Worm (Caenorhabditis elegans) whole organism, mixed stage, embryonic: ENCODE measurements around the gene F10C5.3.
"Not testable (repeated sequence)": the region's sequence is repeated elsewhere in the genome, so short reads cannot be mapped to it uniquely, and the experiment has no call there.

Source experiments
- cnd-1 ChIP-seq: fragments of 200-800 bp; sonication (Bioruptor generic); optimal IDR thresholded peaks from 2 replicates; lab custom pipeline; 2018; ENCODE audit warnings: mild to moderate bottlenecking, missing genetic modification characterization, missing compliant biosample characterization
- pha-4 ChIP-seq: fragments of 150-350 bp; optimal IDR thresholded peaks from 2 replicates; lab custom pipeline; 2018; ENCODE audit warnings: missing biosample characterization, missing genetic modification reagents, missing genetic modification characterization

DNA sequence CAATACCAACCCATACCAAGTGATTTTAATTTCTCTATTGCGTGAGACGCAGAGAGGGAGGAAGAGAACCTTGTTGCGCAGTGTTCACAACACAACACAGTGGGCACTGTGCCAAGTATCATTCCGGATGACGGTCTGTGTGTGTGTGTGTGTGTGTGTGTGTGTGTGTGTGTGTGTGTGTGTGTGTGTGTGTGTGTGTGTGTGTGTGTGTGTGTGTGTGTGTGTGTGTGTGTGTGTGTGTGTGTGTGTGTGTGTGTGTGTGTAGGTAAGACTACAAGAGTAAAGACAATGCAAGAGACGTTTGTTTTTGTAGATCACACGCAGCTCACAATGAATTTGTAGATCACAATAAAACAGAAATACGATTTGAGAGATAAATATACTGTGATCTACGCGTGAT, 38.2 kb upstream of the F10C5.3 start:
- TF ChIP-seq cnd-1 = peak; percentile 65
- TF ChIP-seq pha-4 (tag; lab: Kevin White, UChicago) = not testable (repeated sequence)
